Worm (Caenorhabditis elegans) whole organism, L2 larva: ENCODE data around the gene npax-2.

Experiments
- ZK546.5 ChIP-seq: sonication (generic microtip); optimal IDR thresholded peaks from 2 replicates; lab custom pipeline; 2017; ENCODE audit warnings: missing biosample characterization, missing genetic modification characterization
- alr-1 ChIP-seq: fragments of 150-350 bp; optimal IDR thresholded peaks from 2 replicates; lab custom pipeline; 2014; ENCODE audit warnings: missing biosample characterization, missing genetic modification characterization
- ama-1 ChIP-seq: fragments of 150-350 bp; optimal IDR thresholded peaks from 2 replicates; lab custom pipeline; 2018; ENCODE audit warnings: inconsistent platforms
- blmp-1 ChIP-seq: sonication (generic microtip); optimal IDR thresholded peaks from 2 replicates; lab custom pipeline; 2017; ENCODE audit warnings: missing genetic modification characterization, mild to moderate bottlenecking, missing compliant biosample characterization, antibody characterized with exemption, moderate library complexity; ENCODE audit not compliant: insufficient read depth
- crh-2 ChIP-seq: sonication (generic microtip); optimal IDR thresholded peaks from 2 replicates; lab custom pipeline; 2017; ENCODE audit warnings: missing biosample characterization, missing genetic modification characterization
- egl-27 ChIP-seq: sonication (generic microtip); optimal IDR thresholded peaks from 3 replicates; lab custom pipeline; 2017; ENCODE audit warnings: missing biosample characterization, missing genetic modification reagents, missing genetic modification characterization
- elt-1 ChIP-seq: fragments of 150-350 bp; optimal IDR thresholded peaks from 2 replicates; lab custom pipeline; 2014; ENCODE audit warnings: missing biosample characterization, missing genetic modification characterization
- elt-3 ChIP-seq: sonication (generic microtip); optimal IDR thresholded peaks from 2 replicates; lab custom pipeline; 2017; ENCODE audit warnings: missing biosample characterization, missing genetic modification characterization
- fos-1 ChIP-seq: fragments of 150-350 bp; optimal IDR thresholded peaks from 2 replicates; lab custom pipeline; 2014; ENCODE audit warnings: missing biosample characterization, missing genetic modification characterization
- gmeb-1 ChIP-seq: fragments of 150-350 bp; optimal IDR thresholded peaks from 2 replicates; lab custom pipeline; 2014; ENCODE audit warnings: missing biosample characterization, missing genetic modification characterization
- lin-39 ChIP-seq: fragments of 150-350 bp; optimal IDR thresholded peaks from 2 replicates; lab custom pipeline; 2014; ENCODE audit warnings: missing biosample characterization, missing genetic modification reagents, missing genetic modification characterization
- mab-5 ChIP-seq: fragments of 150-350 bp; optimal IDR thresholded peaks from 2 replicates; lab custom pipeline; 2014; ENCODE audit warnings: missing biosample characterization, missing genetic modification characterization
- mbf-1 ChIP-seq: sonication (generic microtip); optimal IDR thresholded peaks from 2 replicates; lab custom pipeline; 2017; ENCODE audit warnings: missing biosample characterization, missing genetic modification characterization
- mdl-1 ChIP-seq, 2 experiments: fragments of 150-350 bp in 1 of 2; sonication (generic microtip) in 1 of 2; optimal IDR thresholded peaks; 2 replicates each; lab custom pipeline; 2017; ENCODE audit warnings: missing biosample characterization in 2 of 2, missing genetic modification characterization in 2 of 2
- nhr-10 ChIP-seq: sonication (generic microtip); optimal IDR thresholded peaks from 2 replicates; lab custom pipeline; 2017; ENCODE audit warnings: missing biosample characterization, missing genetic modification characterization
- nhr-11 ChIP-seq: fragments of 150-350 bp; optimal IDR thresholded peaks from 2 replicates; lab custom pipeline; 2014; ENCODE audit warnings: missing biosample characterization, missing genetic modification characterization
- nhr-12 ChIP-seq: fragments of 150-350 bp; optimal IDR thresholded peaks from 2 replicates; lab custom pipeline; 2014; ENCODE audit warnings: missing biosample characterization, missing genetic modification characterization
- nhr-129 ChIP-seq: fragments of 150-350 bp; optimal IDR thresholded peaks from 2 replicates; lab custom pipeline; 2014; ENCODE audit warnings: missing biosample characterization, missing genetic modification characterization
- nhr-21 ChIP-seq: fragments of 150-350 bp; optimal IDR thresholded peaks from 2 replicates; lab custom pipeline; 2014; ENCODE audit warnings: missing biosample characterization, missing genetic modification characterization
- nhr-23 ChIP-seq: fragments of 150-350 bp; optimal IDR thresholded peaks from 2 replicates; lab custom pipeline; 2014; ENCODE audit warnings: missing biosample characterization, missing genetic modification reagents, missing genetic modification characterization
- nhr-25 ChIP-seq: fragments of 150-350 bp; sonication (generic microtip); optimal IDR thresholded peaks from 3 replicates; lab custom pipeline; 2014; ENCODE audit warnings: missing biosample characterization, missing genetic modification characterization
- nhr-77 ChIP-seq: fragments of 150-350 bp; optimal IDR thresholded peaks from 2 replicates; lab custom pipeline; 2014; ENCODE audit warnings: missing biosample characterization, missing genetic modification characterization
- peb-1 ChIP-seq: fragments of 150-350 bp; optimal IDR thresholded peaks from 2 replicates; lab custom pipeline; 2014; ENCODE audit warnings: missing biosample characterization, missing genetic modification characterization
- skn-1 ChIP-seq: sonication (generic microtip); optimal IDR thresholded peaks from 2 replicates; lab custom pipeline; 2017; ENCODE audit warnings: missing biosample characterization, missing genetic modification characterization
- sma-3 ChIP-seq: sonication (generic microtip); optimal IDR thresholded peaks from 2 replicates; lab custom pipeline; 2016; ENCODE audit warnings: missing genetic modification reagents, missing genetic modification characterization, missing compliant biosample characterization
- sma-9 ChIP-seq, 2 experiments: fragments of 150-350 bp in 1 of 2; sonication (generic microtip) in 1 of 2; optimal IDR thresholded peaks; 2 replicates each; lab custom pipeline; 2014 to 2016; ENCODE audit warnings: missing genetic modification characterization in 2 of 2, mild to moderate bottlenecking in 1 of 2, missing biosample characterization in 1 of 2, missing compliant biosample characterization in 1 of 2, missing genetic modification reagents in 1 of 2, moderate library complexity in 1 of 2
- snpc-4 ChIP-seq: fragments of 150-350 bp; optimal IDR thresholded peaks from 2 replicates; lab custom pipeline; 2014; ENCODE audit warnings: missing biosample characterization, missing genetic modification characterization
- unc-39 ChIP-seq: fragments of 150-350 bp; optimal IDR thresholded peaks from 2 replicates; lab custom pipeline; 2014; ENCODE audit warnings: missing biosample characterization, missing genetic modification characterization
- unc-55 ChIP-seq: fragments of 150-350 bp; sonication (generic microtip); optimal IDR thresholded peaks from 3 replicates; lab custom pipeline; 2014; ENCODE audit warnings: missing biosample characterization, missing genetic modification reagents, missing genetic modification characterization
- unc-62 ChIP-seq: fragments of 150-350 bp; optimal IDR thresholded peaks from 2 replicates; lab custom pipeline; 2014; ENCODE audit warnings: missing biosample characterization, missing genetic modification reagents, missing genetic modification characterization
- zag-1 ChIP-seq: fragments of 150-350 bp; optimal IDR thresholded peaks from 2 replicates; lab custom pipeline; 2014; ENCODE audit warnings: missing biosample characterization, missing genetic modification characterization
- ztf-1 ChIP-seq: fragments of 200-800 bp; sonication (Bioruptor generic); conservative IDR thresholded peaks from 2 replicates; pipeline ENCODE4 v1.3.6; 2022; ENCODE audit warnings: missing genetic modification characterization, missing compliant biosample characterization
- ztf-11 ChIP-seq: sonication (generic microtip); optimal IDR thresholded peaks from 2 replicates; lab custom pipeline; 2017; ENCODE audit warnings: missing biosample characterization, missing genetic modification characterization

The npax-2 gene

DNA sequence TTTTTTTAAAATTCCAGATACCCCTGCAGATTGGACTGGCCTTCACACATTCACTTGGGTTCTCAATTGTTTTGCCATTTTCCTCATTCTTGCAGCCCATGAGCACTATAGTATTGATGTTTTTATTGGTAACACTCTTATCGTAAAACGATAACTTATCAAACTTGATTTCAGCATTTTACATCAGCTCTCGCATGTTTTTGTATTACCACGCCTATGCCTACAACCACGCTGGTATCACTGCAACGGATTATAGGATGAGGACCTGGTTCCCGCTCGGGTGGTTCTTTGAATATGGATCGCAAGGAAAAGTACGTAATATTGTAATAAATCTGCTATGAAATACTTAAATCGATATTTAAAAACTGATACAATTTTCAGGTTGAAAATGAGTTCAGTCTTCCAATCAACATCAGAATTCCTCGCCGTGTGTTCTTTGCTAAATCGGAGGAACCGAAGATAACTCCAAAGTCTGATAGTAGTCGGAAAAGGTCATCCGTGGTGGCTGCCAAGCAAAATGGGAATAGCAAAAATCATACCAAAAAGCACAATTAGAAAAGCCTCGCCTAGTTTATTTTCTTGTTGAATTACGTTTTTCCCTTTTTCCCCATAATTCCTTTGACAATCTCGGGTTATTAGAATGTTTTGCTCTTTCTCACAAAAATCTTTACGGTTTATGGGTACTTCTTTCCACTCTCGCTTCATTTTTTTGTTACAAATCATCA lies 39.1 kb downstream of the npax-2 start:
- TF ChIP-seq nhr-10 (tag; lab: Kevin White, UChicago) (no peak), lin-39 (tag; lab: Kevin White, UChicago) (no peak), nhr-11 (tag; lab: Kevin White, UChicago) (no peak), nhr-12 (no peak), nhr-77 (tag; lab: Kevin White, UChicago) (no peak), mdl-1 (tag; optimal IDR thresholded peaks at IDR 0.05; lab: Kevin White, UChicago) (no peak), unc-39 (tag; lab: Kevin White, UChicago) (no peak)

ce11 chrX:2108682-2109081 lies 41.2 kb downstream of the npax-2 start, which contains the start of gene F53B1.2:
TSS of gene F53B1.2 (plus strand) at chrX:2108982.
- TF ChIP-seq sma-3 (GFP tag; lab: Kevin White, UChicago) (no peak), unc-55 (no peak), unc-62 (GFP tag; lab: Kevin White, UChicago) (no peak), ztf-11 (tag; lab: Kevin White, UChicago) (no peak), blmp-1 (tag; lab: Kevin White, UChicago) (no peak)
- TF ChIP-seq, all 48 proteins: peak for 0

DNA sequence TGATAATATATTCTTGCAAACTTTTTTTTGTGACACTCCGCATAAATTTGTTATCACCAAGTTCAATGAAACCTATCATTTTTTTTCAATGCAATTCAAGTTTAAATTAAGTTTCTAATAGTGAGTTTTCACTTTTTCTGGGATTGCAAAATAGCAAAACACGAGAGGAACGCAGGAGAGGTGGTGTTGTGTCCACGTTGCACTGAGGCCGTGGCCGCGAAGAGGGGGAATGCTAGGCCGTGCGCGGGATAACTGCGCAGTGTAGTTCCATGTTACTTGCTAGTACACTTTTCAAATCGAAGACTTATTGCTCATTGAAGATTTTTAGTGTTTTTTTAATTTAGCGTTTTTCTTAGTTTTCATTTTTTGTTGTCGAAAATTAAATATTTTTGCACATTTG lies 41.7 kb downstream of the npax-2 start:
- peak; percentile 4 for TF ChIP-seq crh-2 (tag; lab: Kevin White, UChicago)
- TF ChIP-seq fos-1 (tag; lab: Kevin White, UChicago) = peak; percentile 41
- no peak for TF ChIP-seq mab-5
- no peak for TF ChIP-seq zag-1 (tag; lab: Kevin White, UChicago)

DNA sequence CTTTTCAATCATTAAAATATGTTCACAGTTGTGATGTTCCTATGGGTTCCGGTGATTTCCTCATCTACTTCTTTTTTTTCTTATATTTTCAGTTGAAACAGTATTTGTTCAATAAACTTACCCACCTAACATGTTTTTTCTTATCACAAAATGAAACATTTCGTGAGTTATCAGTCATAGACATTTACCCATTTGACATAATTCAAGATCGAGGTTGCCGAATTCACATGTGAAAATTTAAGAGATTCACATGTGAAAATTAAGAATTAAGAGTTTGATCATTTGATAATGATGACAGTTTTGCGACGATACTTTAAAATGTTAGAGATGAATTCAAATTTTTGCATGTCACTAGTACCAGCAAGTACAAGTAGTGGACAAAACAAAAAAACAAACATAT lies 42.5 kb downstream of the npax-2 start:
- TF ChIP-seq peb-1 (tag; lab: Kevin White, UChicago) (no peak), fos-1 (tag; lab: Kevin White, UChicago) (peak; percentile 81), nhr-129 (peak; percentile 8), nhr-21 (tag; lab: Kevin White, UChicago) (no peak), gmeb-1 (tag; lab: Kevin White, UChicago) (peak; percentile 9), mdl-1 (tag; optimal IDR thresholded peaks at IDR 0.05; lab: Kevin White, UChicago) (no peak), crh-2 (tag; lab: Kevin White, UChicago) (peak; percentile 35), sma-9 (GFP tag; optimal IDR thresholded peaks at IDR 0.05; lab: Kevin White, UChicago) (peak; percentile 62), sma-9 (tag; optimal IDR thresholded peaks at IDR 0.05; lab: Kevin White, UChicago) (no peak)

DNA sequence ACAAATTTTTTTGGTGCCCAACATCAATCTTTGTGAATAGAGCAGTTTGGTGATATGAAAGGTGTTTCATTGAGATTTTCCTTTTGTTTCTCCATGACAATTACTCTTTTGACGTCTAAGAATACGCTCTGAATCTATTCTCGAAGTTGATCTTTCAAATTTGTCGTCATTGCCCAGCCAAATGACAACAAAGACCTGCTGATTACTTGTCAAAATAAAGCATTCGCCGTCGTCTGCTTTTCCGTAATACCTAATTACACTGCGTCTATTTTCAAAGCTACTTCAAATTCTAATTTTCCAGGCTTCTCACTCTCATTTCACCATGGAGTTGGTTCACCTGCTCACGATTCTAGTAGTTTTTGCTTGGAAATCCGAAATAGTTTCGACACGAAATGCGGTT lies 44.6 kb downstream of the npax-2 start, which contains the start of gene F53B1.3:
Gene F53B1.3 (plus strand): TSS at position 301 of the 400 bp plus-strand sequence.
- TF ChIP-seq mdl-1 (tag; optimal IDR thresholded peaks at IDR 0.05; lab: Kevin White, UChicago) (no peak), ama-1 (lab: Kevin White, UChicago) (no peak), elt-1 (tag; lab: Kevin White, UChicago) (no peak), mab-5 (no peak), peb-1 (tag; lab: Kevin White, UChicago) (no peak), ztf-11 (tag; lab: Kevin White, UChicago) (no peak), nhr-23 (tag; lab: Kevin White, UChicago) (no peak), sma-3 (GFP tag; lab: Kevin White, UChicago) (no peak), alr-1 (tag; lab: Kevin White, UChicago) (no peak), ztf-1 (GFP tag; lab: Robert Waterston, UW) (no peak), mbf-1 (tag; lab: Kevin White, UChicago) (no peak), nhr-129 (no peak), elt-3 (tag; lab: Kevin White, UChicago) (no peak), snpc-4 (tag; lab: Kevin White, UChicago) (no peak), egl-27 (tag; lab: Kevin White, UChicago) (no peak), crh-2 (tag; lab: Kevin White, UChicago) (no peak)

ce11 chrX:2099002-2099401 lies 50.9 kb downstream of the npax-2 start:
- peak; percentile 57 for TF ChIP-seq mab-5
- TF ChIP-seq ZK546.5 (tag; lab: Kevin White, UChicago) = no peak
- no peak for TF ChIP-seq fos-1 (tag; lab: Kevin White, UChicago)
- TF ChIP-seq nhr-25 = no peak
- TF ChIP-seq skn-1 (tag; lab: Kevin White, UChicago) = no peak
- TF ChIP-seq crh-2 (tag; lab: Kevin White, UChicago) = no peak
- peak; percentile 13 for TF ChIP-seq unc-55
- TF ChIP-seq, all 48 proteins: peak for 2
